Worm (Caenorhabditis elegans) whole organism, young adult: ENCODE results near the gene acy-1.

Source experiments
- C17E4.6 ChIP-seq: fragments of 200-800 bp; sonication (Bioruptor generic); IDR thresholded peaks from 2 replicates; pipeline ENCODE4 v1.3.6; 2022; ENCODE audit warnings: missing genetic modification reagents, missing genetic modification characterization, missing compliant biosample characterization
- D2030.7 ChIP-seq: fragments of 200-800 bp; sonication (Bioruptor generic); IDR thresholded peaks from 2 replicates; pipeline ENCODE4 v1.3.6; 2022; ENCODE audit warnings: missing genetic modification reagents, missing genetic modification characterization, missing compliant biosample characterization
- F22D6.2 ChIP-seq: sonication (generic microtip); optimal IDR thresholded peaks from 2 replicates; lab custom pipeline; 2016; ENCODE audit warnings: mild to moderate bottlenecking, missing genetic modification characterization, missing compliant biosample characterization
- F23B12.7 ChIP-seq: sonication (generic microtip); optimal IDR thresholded peaks from 2 replicates; lab custom pipeline; 2017; ENCODE audit warnings: missing genetic modification characterization, mild to moderate bottlenecking, missing compliant biosample characterization, antibody characterized with exemption, moderate library complexity; ENCODE audit not compliant: insufficient read depth
- F33H1.4 ChIP-seq: fragments of 200-800 bp; sonication (Bioruptor generic); IDR thresholded peaks from 2 replicates; pipeline ENCODE4 v1.3.6; 2022; ENCODE audit warnings: missing genetic modification reagents, missing genetic modification characterization, missing compliant biosample characterization
- F37B4.10 ChIP-seq: fragments of 200-800 bp; sonication (Bioruptor generic); IDR thresholded peaks from 2 replicates; pipeline ENCODE4 v1.3.6; 2022; ENCODE audit warnings: missing genetic modification characterization, missing compliant biosample characterization
- F52B5.7 ChIP-seq: sonication (generic microtip); optimal IDR thresholded peaks from 2 replicates; lab custom pipeline; 2016; ENCODE audit warnings: mild to moderate bottlenecking, missing genetic modification characterization, missing compliant biosample characterization
- F57A8.1 ChIP-seq: fragments of 200-800 bp; sonication (Bioruptor generic); optimal IDR thresholded peaks from 2 replicates; lab custom pipeline; 2018; ENCODE audit warnings: mild to moderate bottlenecking, missing genetic modification characterization, moderate library complexity, missing compliant biosample characterization
- K12H6.12 ChIP-seq: fragments of 200-800 bp; sonication (Bioruptor generic); optimal IDR thresholded peaks from 2 replicates; lab custom pipeline; 2018; ENCODE audit warnings: mild to moderate bottlenecking, missing genetic modification characterization, missing compliant biosample characterization
- T07F8.4 ChIP-seq: sonication (generic microtip); optimal IDR thresholded peaks from 2 replicates; lab custom pipeline; 2016; ENCODE audit warnings: mild to moderate bottlenecking, missing genetic modification characterization, moderate library complexity, missing compliant biosample characterization
- Y53G8AR.9 ChIP-seq: fragments of 200-800 bp; sonication (Bioruptor generic); conservative IDR thresholded peaks from 2 replicates; pipeline ENCODE4 v1.3.6; 2022; ENCODE audit warnings: missing genetic modification reagents, missing genetic modification characterization, missing compliant biosample characterization
- Y79H2A.3 ChIP-seq: fragments of 200-800 bp; sonication (Bioruptor generic); conservative IDR thresholded peaks from 2 replicates; pipeline ENCODE4 v1.3.6; 2022; ENCODE audit warnings: missing genetic modification reagents, missing genetic modification characterization, missing compliant biosample characterization
- akir-1 ChIP-seq: fragments of 200-800 bp; sonication (Bioruptor generic); optimal IDR thresholded peaks from 2 replicates; lab custom pipeline; 2018; ENCODE audit warnings: mild to moderate bottlenecking, missing genetic modification characterization, moderate library complexity, missing compliant biosample characterization
- attf-3 ChIP-seq: fragments of 200-800 bp; sonication (Bioruptor generic); conservative IDR thresholded peaks from 2 replicates; pipeline ENCODE4 v1.3.6; 2022; ENCODE audit warnings: missing genetic modification reagents, missing genetic modification characterization, missing compliant biosample characterization
- attf-6 ChIP-seq: fragments of 200-800 bp; sonication (Bioruptor generic); IDR thresholded peaks from 2 replicates; pipeline ENCODE4 v1.3.6; 2022; ENCODE audit warnings: missing genetic modification reagents, missing genetic modification characterization, missing compliant biosample characterization
- cebp-1 ChIP-seq, 2 experiments: fragments of 200-800 bp in 1 of 2; sonication (Bioruptor generic) in 1 of 2; sonication (generic microtip) in 1 of 2; IDR thresholded peaks in 1 of 2; optimal IDR thresholded peaks in 1 of 2; 2 replicates each; pipeline versions ENCODE4 v1.3.6 to Lab custom; 2017 to 2022; ENCODE audit warnings: missing compliant biosample characterization in 2 of 2, missing genetic modification characterization in 2 of 2, mild to moderate bottlenecking in 1 of 2, missing genetic modification reagents in 1 of 2, moderate library complexity in 1 of 2
- cebp-2 ChIP-seq: fragments of 200-800 bp; sonication (Bioruptor generic); IDR thresholded peaks from 2 replicates; pipeline ENCODE4 v1.3.6; 2022; ENCODE audit warnings: missing genetic modification characterization, missing compliant biosample characterization
- ceh-27 ChIP-seq: fragments of 200-800 bp; sonication (Bioruptor generic); optimal IDR thresholded peaks from 2 replicates; lab custom pipeline; 2018; ENCODE audit warnings: mild to moderate bottlenecking, missing genetic modification characterization, moderate library complexity, missing compliant biosample characterization
- ceh-58 ChIP-seq: fragments of 200-800 bp; sonication (Bioruptor generic); IDR thresholded peaks from 2 replicates; pipeline ENCODE4 v1.3.6; 2022; ENCODE audit warnings: missing genetic modification characterization, missing compliant biosample characterization
- dox-1 ChIP-seq: fragments of 200-800 bp; sonication (Bioruptor generic); IDR thresholded peaks from 2 replicates; pipeline ENCODE4 v1.3.6; 2022; ENCODE audit warnings: missing genetic modification reagents, missing genetic modification characterization, missing compliant biosample characterization
- dpl-1 ChIP-seq: fragments of 150-350 bp; optimal IDR thresholded peaks from 2 replicates; lab custom pipeline; 2014; ENCODE audit warnings: missing biosample characterization, missing genetic modification reagents, missing genetic modification characterization
- egl-18 ChIP-seq: fragments of 200-800 bp; sonication (Bioruptor generic); IDR thresholded peaks from 2 replicates; pipeline ENCODE4 v1.3.6; 2022; ENCODE audit warnings: missing genetic modification reagents, missing genetic modification characterization, missing compliant biosample characterization
- egl-44 ChIP-seq: fragments of 200-800 bp; sonication (Bioruptor generic); IDR thresholded peaks from 2 replicates; pipeline ENCODE4 v1.3.6; 2022; ENCODE audit warnings: missing genetic modification reagents, missing genetic modification characterization, missing compliant biosample characterization
- ekl-4 ChIP-seq: fragments of 200-800 bp; sonication (Bioruptor generic); IDR thresholded peaks from 2 replicates; pipeline ENCODE4 v1.3.6; 2022; ENCODE audit warnings: missing genetic modification reagents, missing genetic modification characterization, missing compliant biosample characterization
- ets-4 ChIP-seq: fragments of 200-800 bp; sonication (Bioruptor generic); optimal IDR thresholded peaks from 2 replicates; lab custom pipeline; 2018; ENCODE audit warnings: mild to moderate bottlenecking, missing genetic modification characterization, missing compliant biosample characterization
- hlh-12 ChIP-seq: sonication (generic microtip); optimal IDR thresholded peaks from 2 replicates; lab custom pipeline; 2016; ENCODE audit warnings: missing genetic modification characterization, missing compliant biosample characterization
- lin-26 ChIP-seq: fragments of 200-800 bp; sonication (Bioruptor generic); IDR thresholded peaks from 2 replicates; pipeline ENCODE4 v1.3.6; 2022; ENCODE audit warnings: missing genetic modification reagents, missing genetic modification characterization, missing compliant biosample characterization
- lin-35 ChIP-seq, 3 experiments: fragments of 150-350 bp in 2 of 3; sonication (generic microtip) in 1 of 3; optimal IDR thresholded peaks; 2 replicates each; lab custom pipeline; 2014 to 2018; ENCODE audit warnings: missing biosample characterization in 3 of 3, missing genetic modification characterization in 3 of 3, missing genetic modification reagents in 3 of 3
- lsy-27 ChIP-seq: sonication (generic microtip); optimal IDR thresholded peaks from 2 replicates; lab custom pipeline; 2017; ENCODE audit warnings: missing genetic modification characterization, mild to moderate bottlenecking, missing compliant biosample characterization, antibody characterized with exemption, missing genotype, borderline replicate concordance; ENCODE audit not compliant: insufficient read depth
- madf-3 ChIP-seq: fragments of 200-800 bp; sonication (Bioruptor generic); IDR thresholded peaks from 2 replicates; pipeline ENCODE4 v1.3.6; 2022; ENCODE audit warnings: missing genetic modification reagents, missing genetic modification characterization, missing compliant biosample characterization
- madf-6 ChIP-seq: fragments of 200-800 bp; sonication (Bioruptor generic); IDR thresholded peaks from 2 replicates; pipeline ENCODE4 v1.3.6; 2022; ENCODE audit warnings: missing genetic modification reagents, missing genetic modification characterization, missing compliant biosample characterization
- madf-8 ChIP-seq: fragments of 200-800 bp; sonication (Bioruptor generic); conservative IDR thresholded peaks from 2 replicates; pipeline ENCODE4 v1.3.6; 2022; ENCODE audit warnings: missing genetic modification reagents, missing genetic modification characterization, missing compliant biosample characterization
- mcd-1 ChIP-seq: fragments of 200-800 bp; sonication (Bioruptor generic); IDR thresholded peaks from 2 replicates; pipeline ENCODE4 v1.3.6; 2022; ENCODE audit warnings: missing genetic modification reagents, missing genetic modification characterization, missing compliant biosample characterization
- mel-28 ChIP-seq: sonication (generic microtip); optimal IDR thresholded peaks from 2 replicates; lab custom pipeline; 2016; ENCODE audit warnings: borderline replicate concordance, mild to moderate bottlenecking, missing genetic modification characterization, missing compliant biosample characterization
- nfya-2 ChIP-seq: fragments of 200-800 bp; sonication (Bioruptor generic); IDR thresholded peaks from 2 replicates; pipeline ENCODE4 v1.3.6; 2022; ENCODE audit warnings: missing genetic modification reagents, missing genetic modification characterization, missing compliant biosample characterization
- nfyb-1 ChIP-seq: fragments of 200-800 bp; sonication (Bioruptor generic); IDR thresholded peaks from 2 replicates; pipeline ENCODE4 v1.3.6; 2022; ENCODE audit warnings: missing genetic modification reagents, missing genetic modification characterization, missing compliant biosample characterization
- nhr-27 ChIP-seq: fragments of 200-800 bp; sonication (Bioruptor generic); optimal IDR thresholded peaks from 2 replicates; lab custom pipeline; 2018; ENCODE audit warnings: mild to moderate bottlenecking, missing genetic modification characterization, moderate library complexity, missing compliant biosample characterization
- sdz-38 ChIP-seq: sonication (generic microtip); optimal IDR thresholded peaks from 2 replicates; lab custom pipeline; 2016; ENCODE audit warnings: missing genotype, missing genetic modification characterization, missing compliant biosample characterization
- snpc-1.1 ChIP-seq: sonication (generic microtip); optimal IDR thresholded peaks from 2 replicates; lab custom pipeline; 2017; ENCODE audit warnings: missing genetic modification characterization, mild to moderate bottlenecking, missing compliant biosample characterization, antibody characterized with exemption, moderate library complexity, missing genotype, missing genetic modification reagents; ENCODE audit not compliant: insufficient read depth
- somi-1 ChIP-seq: fragments of 200-800 bp; sonication (Bioruptor generic); optimal IDR thresholded peaks from 2 replicates; lab custom pipeline; 2018; ENCODE audit warnings: mild to moderate bottlenecking, missing genetic modification characterization, missing compliant biosample characterization
- sptf-2 ChIP-seq: fragments of 200-800 bp; sonication (Bioruptor generic); optimal IDR thresholded peaks from 2 replicates; lab custom pipeline; 2018; ENCODE audit warnings: mild to moderate bottlenecking, missing genetic modification characterization, missing compliant biosample characterization
- tbp1 ChIP-seq: fragments of 200-800 bp; sonication (Bioruptor generic); optimal IDR thresholded peaks from 2 replicates; lab custom pipeline; 2018; ENCODE audit warnings: mild to moderate bottlenecking, missing genetic modification characterization, missing compliant biosample characterization
- tbx-9 ChIP-seq: sonication (generic microtip); optimal IDR thresholded peaks from 2 replicates; lab custom pipeline; 2016; ENCODE audit warnings: borderline replicate concordance, missing genetic modification characterization, inconsistent platforms, missing compliant biosample characterization
- unc-62 ChIP-seq: fragments of 150-350 bp; optimal IDR thresholded peaks from 2 replicates; lab custom pipeline; 2014; ENCODE audit warnings: missing biosample characterization, missing genetic modification reagents, missing genetic modification characterization
- zim-3 ChIP-seq: sonication (generic microtip); optimal IDR thresholded peaks from 2 replicates; lab custom pipeline; 2017; ENCODE audit warnings: mild to moderate bottlenecking, missing genetic modification characterization, moderate library complexity, missing compliant biosample characterization
- ztf-25 ChIP-seq: fragments of 200-800 bp; sonication (Bioruptor generic); IDR thresholded peaks from 2 replicates; pipeline ENCODE4 v1.3.6; 2022; ENCODE audit warnings: missing genetic modification reagents, missing genetic modification characterization, missing compliant biosample characterization
- ztf-26 ChIP-seq: sonication (generic microtip); optimal IDR thresholded peaks from 2 replicates; lab custom pipeline; 2017; ENCODE audit warnings: missing genetic modification characterization, missing compliant biosample characterization

acy-1 gene

ce11 chrIII:4756983-4757382 lies 35.1 kb downstream of the acy-1 start, which contains the start of gene fbxl-2 (continued):
- TF ChIP-seq dpl-1 = peak; percentile 98
- TF ChIP-seq madf-6 (GFP tag; lab: Robert Waterston, UW) = peak; percentile 93
- peak; percentile 95 for TF ChIP-seq ekl-4 (GFP tag; lab: Robert Waterston, UW)
- TF ChIP-seq Y53G8AR.9 (GFP tag; lab: Robert Waterston, UW) = peak; percentile 97
- TF ChIP-seq F57A8.1 (GFP tag; lab: Kevin White, UChicago) = no peak
- peak; percentile 78 for TF ChIP-seq lin-26 (GFP tag; lab: Robert Waterston, UW)
- TF ChIP-seq egl-44 = peak; percentile 78
- peak; percentile 96 for TF ChIP-seq nfyb-1
- peak; percentile 95 for TF ChIP-seq madf-3
- TF ChIP-seq dox-1 (GFP tag; lab: Robert Waterston, UW) = peak; percentile 97
- TF ChIP-seq F23B12.7 = peak; percentile 83
- TF ChIP-seq tbp1 (GFP tag; lab: Kevin White, UChicago) = peak; percentile 74
- no peak for TF ChIP-seq unc-62
- 0 out of 2 replicates have a peak, but pooled peaks have one; percentile 65 for TF ChIP-seq nfya-2 (GFP tag; lab: Robert Waterston, UW)
- TF ChIP-seq mcd-1 (GFP tag; lab: Robert Waterston, UW) = peak; percentile 96
- peak; percentile 91 to 99 (median 92) for TF ChIP-seq lin-35 (GFP tag; optimal IDR thresholded peaks at IDR 0.05; lab: Kevin White, UChicago)
- no peak for TF ChIP-seq ztf-25 (GFP tag; lab: Robert Waterston, UW)
- TF ChIP-seq snpc-1.1 (tag; lab: Kevin White, UChicago) = no peak
- peak; percentile 80 for TF ChIP-seq cebp-1 (GFP tag; IDR thresholded peaks at IDR 0.05; lab: Robert Waterston, UW)
- TF ChIP-seq cebp-1 (tag; optimal IDR thresholded peaks at IDR 0.05; lab: Kevin White, UChicago) = peak; percentile 92
- TF ChIP-seq ceh-58 (GFP tag; lab: Robert Waterston, UW) = no peak
- peak; percentile 59 for TF ChIP-seq F22D6.2 (tag; lab: Kevin White, UChicago)
- no peak for TF ChIP-seq tbx-9 (tag; lab: Kevin White, UChicago)
- peak; percentile 90 for TF ChIP-seq C17E4.6 (GFP tag; lab: Robert Waterston, UW)
- TF ChIP-seq mel-28 (tag; lab: Kevin White, UChicago) = no peak
- TF ChIP-seq sdz-38 = no peak
- peak; percentile 35 for TF ChIP-seq ets-4 (GFP tag; lab: Kevin White, UChicago)
- TF ChIP-seq F52B5.7 = peak; percentile 59
- peak; percentile 80 for TF ChIP-seq attf-3
- TF ChIP-seq D2030.7 = peak; percentile 89
- peak; percentile 85 for TF ChIP-seq K12H6.12 (tag; lab: Kevin White, UChicago)
- 0 out of 2 replicates have a peak, but pooled peaks have one; percentile 73 for TF ChIP-seq egl-18 (GFP tag; lab: Robert Waterston, UW)
- peak; percentile 84 for TF ChIP-seq madf-8 (GFP tag; lab: Robert Waterston, UW)
- peak; percentile 71; the same call in 1 of the 2 replicates for TF ChIP-seq cebp-2 (GFP tag; lab: Robert Waterston, UW)
- TF ChIP-seq zim-3 (tag; lab: Kevin White, UChicago) = no peak
- no peak for TF ChIP-seq lsy-27 (tag; lab: Kevin White, UChicago)
- peak; percentile 67; the same call in 1 of the 2 replicates for TF ChIP-seq attf-6 (GFP tag; lab: Robert Waterston, UW)
- no peak for TF ChIP-seq sptf-2 (GFP tag; lab: Kevin White, UChicago)
- no peak for TF ChIP-seq hlh-12 (tag; lab: Kevin White, UChicago)
- peak; percentile 0 for TF ChIP-seq T07F8.4 (tag; lab: Kevin White, UChicago)
- peak; percentile 94 for TF ChIP-seq F33H1.4 (GFP tag; lab: Robert Waterston, UW)
- TF ChIP-seq Y79H2A.3 (GFP tag; lab: Robert Waterston, UW) = no peak
- TF ChIP-seq ceh-27 (GFP tag; lab: Kevin White, UChicago) = peak; percentile 93
- peak; percentile 16 for TF ChIP-seq akir-1 (GFP tag; lab: Kevin White, UChicago)
- TF ChIP-seq ztf-26 (tag; lab: Kevin White, UChicago) = peak; percentile 78
- no peak for TF ChIP-seq nhr-27 (tag; lab: Kevin White, UChicago)
- 0 out of 2 replicates have a peak, but pooled peaks have one; percentile 82 for TF ChIP-seq F37B4.10 (GFP tag; lab: Robert Waterston, UW)
- peak; percentile 70 for TF ChIP-seq somi-1 (GFP tag; lab: Kevin White, UChicago)
